Worm (Caenorhabditis elegans): ENCODE measurements around the gene alh-1.
A peak's percentile ranks its signal among the peaks of the same experiment; 100 is the strongest.

The alh-1 gene

DNA sequence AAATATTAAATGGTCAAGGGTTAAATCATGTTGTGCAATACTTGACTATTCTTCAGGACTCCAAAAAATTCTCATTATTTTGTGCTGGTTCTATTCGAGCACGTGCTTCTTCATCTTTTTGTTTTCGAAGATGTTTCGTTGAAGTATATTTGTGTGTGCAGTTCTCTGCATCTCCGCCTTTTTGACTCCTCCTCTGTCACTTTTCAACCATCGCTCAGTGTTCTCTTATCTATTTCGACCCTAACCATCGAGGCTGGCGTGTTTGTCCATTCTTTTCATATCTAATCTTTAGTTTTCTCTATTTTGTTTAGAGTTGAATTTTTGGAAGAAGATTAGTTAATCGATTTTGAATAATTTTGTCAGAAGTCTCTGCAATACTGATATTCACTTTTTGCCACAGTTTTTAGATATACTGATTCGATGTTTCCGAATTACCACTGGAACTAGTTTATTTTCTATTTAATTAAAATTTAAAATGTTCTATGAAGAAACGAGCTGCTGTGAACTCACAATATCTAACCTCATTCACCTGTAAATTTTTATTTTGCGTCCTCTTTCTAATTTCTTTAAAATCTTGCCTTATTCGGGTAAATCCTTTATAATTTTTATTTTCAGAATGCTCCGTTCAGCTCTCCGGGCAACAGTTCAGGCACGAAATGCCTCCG is at the start of gene alh-1:
TSS of gene alh-1 (plus strand) at position 615 of the 665 bp plus-strand sequence.
- TF ChIP-seq elt-1 (tag; optimal IDR thresholded peaks at IDR 0.05) (peak; percentile 77), snpc-4 (tag; optimal IDR thresholded peaks at IDR 0.05) (peak; percentile 17), ceh-82 (tag; optimal IDR thresholded peaks at IDR 0.05) (no peak), pha-4 (tag; optimal IDR thresholded peaks at IDR 0.05) (peak; percentile 74), pqm-1 (tag; optimal IDR thresholded peaks at IDR 0.05) (peak; percentile 61), lin-39 (tag; optimal IDR thresholded peaks at IDR 0.05) (peak; percentile 9), elt-2 (tag; optimal IDR thresholded peaks at IDR 0.05) (peak; percentile 79), mdl-1 (tag; optimal IDR thresholded peaks at IDR 0.05) (no peak)

DNA sequence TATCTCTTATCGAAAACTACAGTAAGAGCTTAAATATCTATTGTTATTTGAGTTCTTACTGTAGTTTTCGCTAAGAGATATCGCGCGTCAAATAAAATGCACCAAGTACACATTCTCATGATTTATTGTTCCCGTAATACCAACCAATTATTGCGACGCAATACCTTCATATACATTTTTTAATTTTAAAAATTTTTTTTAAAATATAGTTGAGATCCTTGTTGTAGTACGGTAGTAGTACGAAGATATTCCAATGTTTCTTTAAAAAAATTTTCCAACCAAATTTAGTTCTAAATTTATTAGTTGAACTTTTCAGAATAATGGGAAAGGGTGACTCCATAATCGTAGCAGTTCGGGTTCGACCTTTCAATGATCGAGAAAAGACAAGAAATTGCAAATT is 46.9 kb upstream of the alh-1 start, which contains the start of gene klp-6:
TSS of gene klp-6 (plus strand) at position 301 of the 400 bp plus-strand sequence.
- TF ChIP-seq snpc-4 (tag; optimal IDR thresholded peaks at IDR 0.05) (no peak), nhr-67 (tag; optimal IDR thresholded peaks at IDR 0.05) (no peak), pha-4 (tag; optimal IDR thresholded peaks at IDR 0.05) (no peak), skn-1 (tag; optimal IDR thresholded peaks at IDR 0.05) (no peak), ceh-82 (tag; optimal IDR thresholded peaks at IDR 0.05) (no peak), sea-2 (GFP tag; optimal IDR thresholded peaks at IDR 0.05) (no peak), hmg-11 (tag; optimal IDR thresholded peaks at IDR 0.05) (no peak), nhr-23 (tag; optimal IDR thresholded peaks at IDR 0.05) (no peak), nfya-1 (tag; optimal IDR thresholded peaks at IDR 0.05; ENCODE audit: insufficient read depth) (no peak), daf-12 (tag; optimal IDR thresholded peaks at IDR 0.05) (no peak), nhr-12 (tag; optimal IDR thresholded peaks at IDR 0.05) (no peak), ceh-9 (tag; optimal IDR thresholded peaks at IDR 0.05) (no peak), unc-62 (GFP tag; optimal IDR thresholded peaks at IDR 0.05) (no peak), egl-27 (tag; optimal IDR thresholded peaks at IDR 0.05) (no peak), lsy-12 (tag; optimal IDR thresholded peaks at IDR 0.05) (no peak), fos-1 (tag; optimal IDR thresholded peaks at IDR 0.05) (no peak), ceh-16 (tag; optimal IDR thresholded peaks at IDR 0.05) (no peak), fkh-10 (GFP tag; optimal IDR thresholded peaks at IDR 0.05) (no peak), ztf-4 (tag; optimal IDR thresholded peaks at IDR 0.05) (no peak), egl-5 (tag; optimal IDR thresholded peaks at IDR 0.05) (no peak)

DNA sequence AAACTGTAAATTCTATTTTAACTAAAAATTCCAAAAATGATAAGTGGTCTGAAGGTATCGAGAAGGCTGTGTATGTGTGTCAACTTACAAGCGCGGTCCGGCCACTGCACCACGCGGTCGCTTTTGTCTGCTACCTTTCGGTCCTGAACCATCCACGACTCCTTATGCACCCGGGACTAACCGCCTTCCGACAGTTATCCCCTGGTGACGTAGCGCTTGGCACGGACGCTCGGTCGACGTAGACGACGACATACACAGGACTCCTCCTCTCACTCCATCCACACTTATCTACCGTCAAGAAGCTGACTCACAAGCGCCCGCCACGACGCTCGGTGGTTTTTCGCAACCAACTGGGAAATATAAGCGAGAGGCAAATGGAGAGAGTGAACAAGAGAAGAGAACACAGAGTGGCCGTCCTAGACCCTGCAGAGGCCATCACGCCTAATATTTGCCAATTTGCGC is 46.2 kb upstream of the alh-1 start:
- TF ChIP-seq elt-2 (tag; optimal IDR thresholded peaks at IDR 0.05) (peak; percentile 62), jun-1 (tag; optimal IDR thresholded peaks at IDR 0.05) (peak; percentile 69), lin-39 (tag; optimal IDR thresholded peaks at IDR 0.05) (peak; percentile 59), nhr-23 (tag; optimal IDR thresholded peaks at IDR 0.05) (peak; percentile 67), skn-1 (tag; optimal IDR thresholded peaks at IDR 0.05) (peak; percentile 65), nhr-43 (tag; optimal IDR thresholded peaks at IDR 0.05; ENCODE audit: poor library complexity, severe bottlenecking) (peak; percentile 58), aly-2 (tag; optimal IDR thresholded peaks at IDR 0.05) (peak; percentile 32), hmg-11 (tag; optimal IDR thresholded peaks at IDR 0.05) (peak; percentile 94), tbx-2 (tag; optimal IDR thresholded peaks at IDR 0.05) (peak; percentile 65), pha-4 (tag; optimal IDR thresholded peaks at IDR 0.05) (peak; percentile 76), nfya-1 (tag; optimal IDR thresholded peaks at IDR 0.05; ENCODE audit: insufficient read depth) (peak; percentile 67), nhr-25 (tag; optimal IDR thresholded peaks at IDR 0.05) (peak; percentile 67), R02D3.7 (tag; optimal IDR thresholded peaks at IDR 0.05) (peak; percentile 10), lsy-12 (tag; optimal IDR thresholded peaks at IDR 0.05) (peak; percentile 73), elt-1 (tag; optimal IDR thresholded peaks at IDR 0.05) (peak; percentile 11)

DNA sequence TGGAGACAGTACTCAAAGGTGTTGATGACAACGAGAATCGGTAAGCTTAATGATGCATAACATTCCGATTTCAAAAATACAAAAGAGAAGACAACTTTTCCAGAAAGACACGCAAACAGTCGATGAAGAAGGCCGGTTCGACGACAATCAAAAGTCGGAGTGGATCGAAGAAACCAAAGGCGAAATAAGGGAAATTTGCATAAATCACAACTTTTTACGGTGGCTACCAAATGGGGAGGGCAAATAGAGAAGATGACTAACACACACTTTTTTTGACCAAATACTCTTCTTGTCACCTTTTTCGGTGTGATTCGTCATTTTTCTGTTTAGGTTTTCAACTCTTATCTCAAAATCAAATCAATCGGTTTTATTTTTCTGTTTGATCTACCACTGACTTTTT is 41.4 kb upstream of the alh-1 start, which contains the start of gene C45G9.6:
TSS of gene C45G9.6 (plus strand) at position 301 of the 400 bp plus-strand sequence.
- peak; percentile 4 for TF ChIP-seq egl-5 (tag; optimal IDR thresholded peaks at IDR 0.05)
- TF ChIP-seq nhr-67 (tag; optimal IDR thresholded peaks at IDR 0.05) = no peak

DNA sequence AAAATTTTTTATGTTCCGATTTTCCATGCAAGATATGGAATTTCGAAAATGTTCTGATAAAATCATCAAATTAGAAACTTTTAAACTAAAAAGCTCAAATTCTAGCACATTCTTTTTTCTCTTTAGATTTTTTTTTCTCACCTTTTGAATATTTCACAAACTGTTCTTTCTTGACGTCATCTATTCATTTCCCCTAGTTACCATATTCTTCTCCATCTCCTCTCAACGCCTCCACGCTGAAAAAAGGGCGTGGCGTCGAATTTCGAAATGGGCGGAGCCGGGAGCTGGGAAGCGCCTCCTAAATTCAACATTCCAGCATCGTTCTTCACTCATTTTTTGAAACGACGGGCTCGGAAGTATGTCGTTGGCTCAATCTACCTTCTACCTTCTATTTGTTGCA is 35.5 kb upstream of the alh-1 start, which contains the start of gene nlp-43:
TSS of gene nlp-43 (plus strand) at position 301 of the 400 bp plus-strand sequence.
- no peak for TF ChIP-seq fos-1 (tag; optimal IDR thresholded peaks at IDR 0.05)
- TF ChIP-seq nfya-1 (tag; optimal IDR thresholded peaks at IDR 0.05; ENCODE audit: insufficient read depth) = no peak
- TF ChIP-seq nhr-12 (tag; optimal IDR thresholded peaks at IDR 0.05) = no peak
- no peak for TF ChIP-seq egl-5 (tag; optimal IDR thresholded peaks at IDR 0.05)
- TF ChIP-seq pha-4 (tag; optimal IDR thresholded peaks at IDR 0.05) = no peak
- no peak for TF ChIP-seq ceh-16 (tag; optimal IDR thresholded peaks at IDR 0.05)
- no peak for TF ChIP-seq nhr-25 (tag; optimal IDR thresholded peaks at IDR 0.05)
- no peak for TF ChIP-seq zag-1 (tag; optimal IDR thresholded peaks at IDR 0.05)
- no peak for TF ChIP-seq pqm-1 (tag; optimal IDR thresholded peaks at IDR 0.05)
- no peak for TF ChIP-seq ztf-4 (tag; optimal IDR thresholded peaks at IDR 0.05)

Measured in whole organism, L3 larva.